Fruit fly (Drosophila melanogaster): ENCODE data around the gene CG9593.

The CG9593 gene

dm6 chr3R:15793372-15793802, 8.7 kb upstream of the CG9593 start, which contains the start of gene nsl1 (continued):
- TF ChIP-seq tna (GFP tag; IDR thresholded peaks at IDR 0.05; ENCODE audit: partially characterized antibody) (peak; percentile 94), gem (tag; optimal IDR thresholded peaks at IDR 0.05) (peak; percentile 33), fd102C (GFP tag; optimal IDR thresholded peaks at IDR 0.05) (peak; percentile 22), ssp (GFP tag; IDR thresholded peaks at IDR 0.05) (no peak), tll (GFP tag; optimal IDR thresholded peaks at IDR 0.05) (peak in 1 of 2 experiments; percentile 53), Bdp1 (GFP tag; optimal IDR thresholded peaks at IDR 0.05) (no peak), dmrt99B (tag; optimal IDR thresholded peaks at IDR 0.05) (no peak), Ets97D (GFP tag; optimal IDR thresholded peaks at IDR 0.05) (peak; percentile 66), CG10209 (GFP tag; optimal IDR thresholded peaks at IDR 0.05) (no peak), Hey (tag; optimal IDR thresholded peaks at IDR 0.05) (no peak), zen (tag; optimal IDR thresholded peaks at IDR 0.05) (peak; percentile 72), CG13775 (GFP tag; optimal IDR thresholded peaks at IDR 0.05) (peak; percentile 33), CG14050 (GFP tag; IDR thresholded peaks at IDR 0.05) (0 out of 3 replicates have a peak, but pooled peaks have one; percentile 14), twi (tag; optimal IDR thresholded peaks at IDR 0.05) (peak; percentile 31), CG9797 (GFP tag; optimal IDR thresholded peaks at IDR 0.05) (peak; percentile 54), Ptx1 (GFP tag; IDR thresholded peaks at IDR 0.05) (peak; percentile 37; the same call in 1 of the 2 replicates), CG15269 (tag; optimal IDR thresholded peaks at IDR 0.05) (peak; percentile 18), CG12659 (GFP tag; optimal IDR thresholded peaks at IDR 0.05) (peak; percentile 87), HmgZ (tag; optimal IDR thresholded peaks at IDR 0.05) (peak; percentile 61), sna (GFP tag; IDR thresholded peaks at IDR 0.05; ENCODE audit: partially characterized antibody) (peak; percentile 96), zfh1 (GFP tag; IDR thresholded peaks at IDR 0.05) (peak; percentile 24; the same call in 1 of the 3 replicates), fd64A (GFP tag; optimal IDR thresholded peaks at IDR 0.05) (no peak), CG32532 (GFP tag; IDR thresholded peaks at IDR 0.05) (peak; percentile 56), dm (GFP tag; optimal IDR thresholded peaks at IDR 0.05) (peak; percentile 54), lab (GFP tag; optimal IDR thresholded peaks at IDR 0.05) (peak; percentile 64), CG4328 (GFP tag; optimal IDR thresholded peaks at IDR 0.05) (no peak), CG17361 (GFP tag; IDR thresholded peaks at IDR 0.05) (peak; percentile 44; the same call in 2 of the 3 replicates), Fer3 (tag; optimal IDR thresholded peaks at IDR 0.05) (no peak), CG10321 (GFP tag; IDR thresholded peaks at IDR 0.05) (peak; percentile 99), ab (GFP tag; optimal IDR thresholded peaks at IDR 0.05) (peak; percentile 6), oc (tag; optimal IDR thresholded peaks at IDR 0.05) (no peak), aop (GFP tag; IDR thresholded peaks at IDR 0.05) (peak; percentile 19; the same call in 1 of the 2 replicates), caup (GFP tag; optimal IDR thresholded peaks at IDR 0.05; ENCODE audit: severe bottlenecking) (peak; percentile 63), CoRest (tag; optimal IDR thresholded peaks at IDR 0.05) (peak; percentile 31), nmo (GFP tag; optimal IDR thresholded peaks at IDR 0.05) (peak; percentile 67), ind (GFP tag; optimal IDR thresholded peaks at IDR 0.05) (peak; percentile 32), CG30403 (GFP tag; optimal IDR thresholded peaks at IDR 0.05) (peak; percentile 43), sens-2 (GFP tag; IDR thresholded peaks at IDR 0.05) (no peak), NK7.1 (GFP tag; optimal IDR thresholded peaks at IDR 0.05) (no peak), CG2875 (GFP tag; optimal IDR thresholded peaks at IDR 0.05) (no peak), Bgb (GFP tag; IDR thresholded peaks at IDR 0.05; ENCODE audit: partially characterized antibody) (peak; percentile 97), ERR (GFP tag; optimal IDR thresholded peaks at IDR 0.05) (no peak), hb (GFP tag; IDR thresholded peaks at IDR 0.05; ENCODE audit: partially characterized antibody) (peak; percentile 97), CG17829 (tag; optimal IDR thresholded peaks at IDR 0.05) (peak; percentile 76), CG18262 (tag; optimal IDR thresholded peaks at IDR 0.05) (peak; percentile 37), amos (GFP tag; IDR thresholded peaks at IDR 0.05; ENCODE audit: partially characterized antibody) (peak; percentile 97), mam (GFP tag; optimal IDR thresholded peaks at IDR 0.05) (peak; percentile 30), CG6854 (GFP tag; optimal IDR thresholded peaks at IDR 0.05) (no peak), trem (tag; optimal IDR thresholded peaks at IDR 0.05) (peak; percentile 96)
